Worm (Caenorhabditis elegans): ENCODE measurements around the gene atic-1.

DNA sequence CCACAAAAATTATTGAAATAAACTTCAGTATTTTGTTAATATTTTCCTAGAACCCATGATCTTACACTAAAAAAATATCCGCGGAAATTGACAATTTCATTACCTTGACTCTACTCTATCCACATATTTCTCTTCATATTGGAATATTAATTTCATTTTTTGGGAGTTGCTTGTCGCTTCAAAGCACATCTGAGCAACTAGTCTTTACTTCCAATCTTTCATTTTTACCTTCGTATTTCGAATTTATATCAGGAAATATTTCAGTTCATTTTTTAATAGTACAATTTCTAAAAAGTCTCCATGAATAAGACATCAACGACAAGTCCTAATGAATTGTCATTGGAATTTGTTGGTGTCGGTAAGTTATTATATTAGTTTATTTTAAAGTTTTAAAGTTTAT lies 2.8 kb upstream of the atic-1 start, which contains the start of gene srt-73:
- TF ChIP-seq pqm-1 (tag; optimal IDR thresholded peaks at IDR 0.05) (no peak), aly-2 (tag; optimal IDR thresholded peaks at IDR 0.05) (no peak), nhr-10 (tag; optimal IDR thresholded peaks at IDR 0.05) (no peak), nhr-48 (tag; optimal IDR thresholded peaks at IDR 0.05) (no peak), mxl-2 (GFP tag; conservative IDR thresholded peaks at IDR 0.05) (no peak), ama-1 (optimal IDR thresholded peaks at IDR 0.05) (no peak), zfp-3 (GFP tag; conservative IDR thresholded peaks at IDR 0.05) (no peak), unc-62 (GFP tag; optimal IDR thresholded peaks at IDR 0.05 in 1 of 2) (no peak), unc-62 (tag; optimal IDR thresholded peaks at IDR 0.05) (no peak), lin-39 (tag; optimal IDR thresholded peaks at IDR 0.05) (no peak), ceh-28 (tag; optimal IDR thresholded peaks at IDR 0.05) (no peak), madf-9 (GFP tag; conservative IDR thresholded peaks at IDR 0.05) (no peak)

Measured in whole organism, L4 larva.